Fruit fly (Drosophila melanogaster) whole organism, embryonic: ENCODE results near the gene Prat2.

Experiments used
- ATbp ChIP-seq: fragments of 200-800 bp; sonication (Bioruptor generic); optimal IDR thresholded peaks from 2 replicates; lab custom pipeline; 2017; ENCODE audit warnings: missing biosample characterization, mild to moderate bottlenecking, missing genetic modification characterization, missing genetic modification reagents
- Atf-2 ChIP-seq: fragments of 200-800 bp; sonication (Bioruptor generic); optimal IDR thresholded peaks from 2 replicates; lab custom pipeline; 2016; ENCODE audit warnings: missing biosample characterization, missing genetic modification characterization
- BEAF-32 ChIP-seq: fragments of 200-800 bp; sonication (Bioruptor generic); optimal IDR thresholded peaks from 3 replicates; lab custom pipeline; 2017; ENCODE audit warnings: missing biosample characterization, missing genetic modification characterization, mild to moderate bottlenecking, moderate library complexity, missing genetic modification reagents
- CG10979 ChIP-seq: fragments of 200-800 bp; sonication (Bioruptor generic); optimal IDR thresholded peaks from 2 replicates; lab custom pipeline; 2018; ENCODE audit warnings: missing biosample characterization, mild to moderate bottlenecking, missing genetic modification characterization, moderate library complexity
- CG11085 ChIP-seq: fragments of 200-800 bp; sonication (Bioruptor generic); IDR thresholded peaks from 2 replicates; pipeline ENCODE4 v1.3.6; 2022; ENCODE audit warnings: missing biosample characterization, missing genetic modification characterization
- CG12299 ChIP-seq: fragments of 200-800 bp; sonication (Bioruptor generic); optimal IDR thresholded peaks from 2 replicates; lab custom pipeline; 2018; ENCODE audit warnings: missing biosample characterization, mild to moderate bottlenecking, missing genetic modification characterization
- CG12769 ChIP-seq: fragments of 200-800 bp; sonication (Bioruptor generic); optimal IDR thresholded peaks from 2 replicates; lab custom pipeline; 2019; ENCODE audit warnings: missing biosample characterization, mild to moderate bottlenecking, missing genetic modification characterization, moderate library complexity
- CG14014 ChIP-seq: fragments of 200-800 bp; sonication (Bioruptor generic); IDR thresholded peaks from 2 replicates; pipeline ENCODE4 v1.3.6; 2022; ENCODE audit warnings: missing biosample characterization, missing genetic modification characterization
- CG14860 ChIP-seq: fragments of 200-800 bp; sonication (Bioruptor generic); IDR thresholded peaks from 3 replicates; pipeline ENCODE4 v1.3.6; 2022; ENCODE audit warnings: missing biosample characterization, missing genetic modification characterization; ENCODE audit not compliant: partially characterized antibody
- CG14965 ChIP-seq: fragments of 200-800 bp; sonication (Bioruptor generic); optimal IDR thresholded peaks from 2 replicates; lab custom pipeline; 2016; ENCODE audit warnings: missing biosample characterization, missing genetic modification characterization, borderline replicate concordance
- CG15073 ChIP-seq: fragments of 200-800 bp; sonication (Bioruptor generic); optimal IDR thresholded peaks from 2 replicates; lab custom pipeline; 2016; ENCODE audit warnings: missing biosample characterization, missing genetic modification characterization
- CG16863 ChIP-seq: fragments of 200-800 bp; sonication (Bioruptor generic); optimal IDR thresholded peaks from 3 replicates; lab custom pipeline; 2016; ENCODE audit warnings: missing biosample characterization, missing genetic modification characterization
- CG2889 ChIP-seq: fragments of 200-800 bp; sonication (Bioruptor generic); IDR thresholded peaks from 3 replicates; pipeline ENCODE4 v1.3.6; 2022; ENCODE audit warnings: missing biosample characterization, missing genetic modification characterization
- CG32767 ChIP-seq: fragments of 200-800 bp; sonication (Bioruptor generic); IDR thresholded peaks from 2 replicates; pipeline ENCODE4 v1.3.6; 2022; ENCODE audit warnings: missing biosample characterization, missing genetic modification characterization
- CG33213 ChIP-seq: fragments of 200-800 bp; sonication (Bioruptor generic); optimal IDR thresholded peaks from 3 replicates; lab custom pipeline; 2016; ENCODE audit warnings: missing biosample characterization, missing genetic modification characterization
- CG4328 ChIP-seq: fragments of 200-800 bp; sonication (Bioruptor generic); optimal IDR thresholded peaks from 3 replicates; lab custom pipeline; 2017; ENCODE audit warnings: missing biosample characterization, missing genetic modification reagents, missing genetic modification characterization
- CG6689 ChIP-seq: fragments of 200-800 bp; sonication (Bioruptor generic); IDR thresholded peaks from 2 replicates; pipeline ENCODE4 v1.3.6; 2022; ENCODE audit warnings: missing biosample characterization, missing genetic modification characterization
- CG6791 ChIP-seq: fragments of 200-800 bp; sonication (Bioruptor generic); IDR thresholded peaks from 3 replicates; pipeline ENCODE4 v1.3.6; 2022; ENCODE audit warnings: missing biosample characterization, missing genetic modification characterization; ENCODE audit not compliant: partially characterized antibody
- CG7372 ChIP-seq: fragments of 200-800 bp; sonication (Bioruptor generic); IDR thresholded peaks from 2 replicates; pipeline ENCODE4 v1.3.6; 2022; ENCODE audit warnings: missing biosample characterization, missing genetic modification characterization
- CG7745 ChIP-seq: fragments of 200-800 bp; sonication (Bioruptor generic); optimal IDR thresholded peaks from 2 replicates; lab custom pipeline; 2018; ENCODE audit warnings: missing biosample characterization, mild to moderate bottlenecking, missing genetic modification characterization, moderate library complexity
- CG7987 ChIP-seq: fragments of 200-800 bp; sonication (Bioruptor generic); optimal IDR thresholded peaks from 2 replicates; lab custom pipeline; 2018; ENCODE audit warnings: missing biosample characterization, mild to moderate bottlenecking, missing genetic modification characterization, moderate library complexity
- CG8089 ChIP-seq: fragments of 200-800 bp; sonication (Bioruptor generic); optimal IDR thresholded peaks from 3 replicates; lab custom pipeline; 2016; ENCODE audit warnings: missing biosample characterization, missing genetic modification characterization
- CG8359 ChIP-seq: fragments of 200-800 bp; sonication (Bioruptor generic); optimal IDR thresholded peaks from 2 replicates; lab custom pipeline; 2017; ENCODE audit warnings: missing biosample characterization, mild to moderate bottlenecking, missing genetic modification characterization, borderline replicate concordance
- CG9437 ChIP-seq: fragments of 200-800 bp; sonication (Bioruptor generic); optimal IDR thresholded peaks from 2 replicates; lab custom pipeline; 2018; ENCODE audit warnings: missing biosample characterization, mild to moderate bottlenecking, missing genetic modification characterization
- Dip2 ChIP-seq: fragments of 200-800 bp; sonication (Bioruptor generic); IDR thresholded peaks from 2 replicates; pipeline ENCODE4 v1.3.6; 2022; ENCODE audit warnings: missing biosample characterization, missing genetic modification characterization
- Drgx ChIP-seq: fragments of 200-800 bp; sonication (Bioruptor generic); IDR thresholded peaks from 2 replicates; pipeline ENCODE4 v1.3.6; 2022; ENCODE audit warnings: missing biosample characterization, missing genetic modification characterization
- Fer1 ChIP-seq: fragments of 200-800 bp; sonication (Bioruptor generic); optimal IDR thresholded peaks from 2 replicates; lab custom pipeline; 2017; ENCODE audit warnings: missing biosample characterization, mild to moderate bottlenecking, missing genetic modification characterization
- Hr78 ChIP-seq, 2 experiments: fragments of 200-800 bp in 1 of 2; fragments of >200 bp in 1 of 2; sonication (Bioruptor generic) in 1 of 2; optimal IDR thresholded peaks; 2 replicates each; lab custom pipeline; 2017 to 2019; ENCODE audit warnings: missing biosample characterization in 2 of 2, missing genetic modification characterization in 2 of 2, mild to moderate bottlenecking in 1 of 2, moderate library complexity in 1 of 2
- Jarid2 ChIP-seq: fragments of 200-800 bp; sonication (Bioruptor generic); optimal IDR thresholded peaks from 3 replicates; lab custom pipeline; 2017; ENCODE audit warnings: mild to moderate bottlenecking, missing biosample characterization, missing genetic modification reagents, missing genetic modification characterization
- Max ChIP-seq: fragments of 200-800 bp; sonication (Bioruptor generic); optimal IDR thresholded peaks from 2 replicates; lab custom pipeline; 2016; ENCODE audit warnings: missing biosample characterization, mild to moderate bottlenecking, missing genetic modification characterization
- NC2β ChIP-seq: fragments of 200-800 bp; sonication (Bioruptor generic); optimal IDR thresholded peaks from 2 replicates; lab custom pipeline; 2016; ENCODE audit warnings: missing biosample characterization, missing genetic modification characterization
- Nf-YA ChIP-seq: fragments of 200-800 bp; sonication (Bioruptor generic); IDR thresholded peaks from 2 replicates; pipeline ENCODE4 v1.3.6; 2022; ENCODE audit warnings: missing biosample characterization, missing genetic modification characterization
- NfI ChIP-seq: fragments of 200-800 bp; sonication (Bioruptor generic); optimal IDR thresholded peaks from 3 replicates; lab custom pipeline; 2018; ENCODE audit warnings: missing biosample characterization, mild to moderate bottlenecking, missing genetic modification characterization, moderate library complexity
- Oli ChIP-seq: fragments of 200-800 bp; sonication (Bioruptor generic); optimal IDR thresholded peaks from 2 replicates; lab custom pipeline; 2018; ENCODE audit warnings: missing biosample characterization, mild to moderate bottlenecking, missing genetic modification characterization, moderate library complexity
- Opbp ChIP-seq: fragments of 200-800 bp; sonication (Bioruptor generic); IDR thresholded peaks from 3 replicates; pipeline ENCODE4 v1.3.6; 2022; ENCODE audit warnings: missing biosample characterization, missing genetic modification characterization; ENCODE audit not compliant: partially characterized antibody
- Poxn ChIP-seq: fragments of 200-800 bp; sonication (Bioruptor generic); IDR thresholded peaks from 2 replicates; pipeline ENCODE4 v1.3.6; 2022; ENCODE audit warnings: missing biosample characterization, missing genetic modification characterization
- aop ChIP-seq: fragments of 200-800 bp; sonication (Bioruptor generic); IDR thresholded peaks from 2 replicates; pipeline ENCODE4 v1.3.6; 2022; ENCODE audit warnings: missing biosample characterization, missing genetic modification characterization
- ara ChIP-seq: fragments of 200-800 bp; sonication (Bioruptor generic); IDR thresholded peaks from 2 replicates; pipeline ENCODE4 v1.3.6; 2022; ENCODE audit warnings: missing biosample characterization, missing genetic modification characterization
- cad ChIP-seq: fragments of >200 bp; optimal IDR thresholded peaks from 2 replicates; lab custom pipeline; 2017; ENCODE audit warnings: missing biosample characterization, missing genetic modification characterization
- cato ChIP-seq: fragments of 200-800 bp; sonication (Bioruptor generic); optimal IDR thresholded peaks from 2 replicates; lab custom pipeline; 2016; ENCODE audit warnings: missing biosample characterization, missing genetic modification characterization, borderline replicate concordance
- cg ChIP-seq: fragments of 200-800 bp; sonication (Bioruptor generic); optimal IDR thresholded peaks from 3 replicates; lab custom pipeline; 2019; ENCODE audit warnings: missing biosample characterization, mild to moderate bottlenecking, missing genetic modification characterization, moderate library complexity
- lilli ChIP-seq: fragments of 200-800 bp; sonication (Bioruptor generic); optimal IDR thresholded peaks from 3 replicates; lab custom pipeline; 2016; ENCODE audit warnings: missing biosample characterization, missing genetic modification characterization
- lmd ChIP-seq: fragments of 200-800 bp; sonication (Bioruptor generic); IDR thresholded peaks from 2 replicates; pipeline ENCODE4 v1.3.6; 2022; ENCODE audit warnings: missing biosample characterization, missing genetic modification characterization
- luna ChIP-seq: fragments of 200-800 bp; sonication (Bioruptor generic); optimal IDR thresholded peaks from 2 replicates; lab custom pipeline; 2016; ENCODE audit warnings: missing biosample characterization, missing genetic modification characterization
- mam ChIP-seq: fragments of 200-800 bp; sonication (Bioruptor generic); optimal IDR thresholded peaks from 3 replicates; lab custom pipeline; 2016; ENCODE audit warnings: missing biosample characterization, missing genetic modification characterization
- otp ChIP-seq: fragments of 200-800 bp; sonication (Bioruptor generic); IDR thresholded peaks from 3 replicates; pipeline ENCODE4, ENCODE4 v1.3.6; 2022; ENCODE audit warnings: missing biosample characterization, missing genetic modification characterization
- ranshi ChIP-seq: fragments of 200-800 bp; sonication (Bioruptor generic); IDR thresholded peaks from 2 replicates; pipeline ENCODE4 v1.3.6; 2022; ENCODE audit warnings: missing biosample characterization, missing genetic modification characterization
- rib ChIP-seq: fragments of 200-800 bp; sonication (Bioruptor generic); IDR thresholded peaks from 2 replicates; pipeline ENCODE4 v1.3.6; 2022; ENCODE audit warnings: missing biosample characterization, missing genetic modification characterization
- sima ChIP-seq: fragments of 200-800 bp; sonication (Bioruptor generic); optimal IDR thresholded peaks from 2 replicates; lab custom pipeline; 2016; ENCODE audit warnings: missing biosample characterization, missing genetic modification characterization
- tin ChIP-seq: fragments of 200-800 bp; sonication (Bioruptor generic); optimal IDR thresholded peaks from 3 replicates; lab custom pipeline; 2016; ENCODE audit warnings: missing biosample characterization, missing genetic modification characterization
- vnd ChIP-seq: fragments of 200-800 bp; sonication (Bioruptor generic); IDR thresholded peaks from 3 replicates; pipeline ENCODE4 v1.3.6; 2022; ENCODE audit warnings: missing biosample characterization, missing genetic modification characterization; ENCODE audit not compliant: partially characterized antibody
- zfh2 ChIP-seq: fragments of 200-800 bp; sonication (Bioruptor generic); optimal IDR thresholded peaks from 2 replicates; lab custom pipeline; 2016; ENCODE audit warnings: missing biosample characterization, missing genetic modification characterization

The Prat2 gene

DNA sequence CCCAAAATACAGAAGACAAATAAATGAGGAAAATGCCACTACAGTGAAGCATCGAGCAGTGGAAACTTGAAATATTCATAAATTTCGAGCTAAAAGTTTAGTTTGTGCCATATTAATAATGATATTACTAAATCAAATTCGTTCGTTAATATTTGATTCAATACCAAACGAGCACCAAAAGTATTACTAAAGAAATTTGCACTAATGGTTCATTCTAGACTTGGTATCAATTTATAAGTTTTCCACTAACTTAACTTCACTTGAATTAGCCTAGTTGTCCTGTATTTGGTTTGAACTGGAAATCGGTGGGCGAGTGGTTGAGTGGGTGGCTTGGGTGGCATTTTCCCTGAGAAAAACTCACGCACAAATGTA, 29.3 kb upstream of the Prat2 start (continued):
- TF ChIP-seq CG14014 = no peak
- TF ChIP-seq zfh2 (GFP tag; lab: Kevin White, UChicago) = no peak
- no peak for TF ChIP-seq CG8359 (GFP tag; lab: Kevin White, UChicago)
- TF ChIP-seq CG11085 (GFP tag; lab: Robert Waterston, UW) = no peak
- no peak for TF ChIP-seq CG15073
- TF ChIP-seq CG32767 (GFP tag; lab: Robert Waterston, UW) = 0 out of 2 replicates have a peak, but pooled peaks have one; percentile 10
- TF ChIP-seq ranshi (GFP tag; lab: Robert Waterston, UW) = no peak
- peak; percentile 32 for TF ChIP-seq mam
- no peak for TF ChIP-seq sima
- TF ChIP-seq Oli (tag; lab: Kevin White, UChicago) = peak; percentile 27
- no peak for TF ChIP-seq luna (GFP tag; lab: Kevin White, UChicago)
- no peak for TF ChIP-seq CG14965
- no peak for TF ChIP-seq CG7372 (GFP tag; lab: Robert Waterston, UW)
- TF ChIP-seq CG7745 (tag; lab: Kevin White, UChicago) = no peak
- no peak for TF ChIP-seq rib (GFP tag; lab: Robert Waterston, UW)
- TF ChIP-seq aop (GFP tag; lab: Robert Waterston, UW) = no peak
- TF ChIP-seq CG14860 (GFP tag; lab: Robert Waterston, UW) = no peak
- TF ChIP-seq CG7987 (GFP tag; lab: Kevin White, UChicago) = no peak
- TF ChIP-seq CG10979 (tag; lab: Kevin White, UChicago) = no peak
- peak; percentile 17 for TF ChIP-seq CG12299 (tag; lab: Kevin White, UChicago)
- no peak for TF ChIP-seq cg (GFP tag; lab: Kevin White, UChicago)
- no peak for TF ChIP-seq Opbp
- no peak for TF ChIP-seq CG2889 (GFP tag; lab: Robert Waterston, UW)
- TF ChIP-seq Atf-2 = no peak
- no peak for TF ChIP-seq vnd (GFP tag; lab: Robert Waterston, UW)
- TF ChIP-seq CG6791 (GFP tag; lab: Robert Waterston, UW) = no peak
- no peak for TF ChIP-seq Max (GFP tag; lab: Kevin White, UChicago)
- no peak for TF ChIP-seq CG8089 (GFP tag; lab: Kevin White, UChicago)
- no peak for TF ChIP-seq BEAF-32 (GFP tag; lab: Kevin White, UChicago)
- TF ChIP-seq CG6689 (GFP tag; lab: Robert Waterston, UW) = no peak
- no peak for TF ChIP-seq NC2β
- no peak for TF ChIP-seq Jarid2
- TF ChIP-seq CG16863 = no peak
- no peak for TF ChIP-seq Nf-YA (GFP tag; lab: Robert Waterston, UW)
- no peak for TF ChIP-seq tin (GFP tag; lab: Kevin White, UChicago)
- TF ChIP-seq Poxn (GFP tag; lab: Robert Waterston, UW) = no peak
- peak; percentile 16 for TF ChIP-seq lilli (GFP tag; lab: Kevin White, UChicago)
- peak; percentile 38; the same call in 1 of the 2 replicates for TF ChIP-seq lmd (GFP tag; lab: Robert Waterston, UW)
- no peak for TF ChIP-seq ATbp
- no peak for TF ChIP-seq Drgx (GFP tag; lab: Robert Waterston, UW)
- peak; percentile 20 for TF ChIP-seq CG9437 (GFP tag; lab: Kevin White, UChicago)
- TF ChIP-seq otp (GFP tag; lab: Robert Waterston, UW) = no peak
- TF ChIP-seq Fer1 (GFP tag; lab: Kevin White, UChicago) = no peak
- TF ChIP-seq CG33213 (GFP tag; lab: Kevin White, UChicago) = no peak
- TF ChIP-seq cad (GFP tag; lab: Kevin White, UChicago) = no peak
- TF ChIP-seq CG12769 (tag; lab: Kevin White, UChicago) = peak; percentile 31
- no peak for TF ChIP-seq CG4328
- no peak for TF ChIP-seq Hr78 (GFP tag; optimal IDR thresholded peaks at IDR 0.05; lab: Kevin White, UChicago)
- TF ChIP-seq Dip2 = no peak
- peak; percentile 13 for TF ChIP-seq NfI (GFP tag; lab: Kevin White, UChicago)
- TF ChIP-seq ara (GFP tag; lab: Robert Waterston, UW) = no peak
- TF ChIP-seq cato (GFP tag; lab: Kevin White, UChicago) = no peak
